Worm (Caenorhabditis elegans) whole organism, L1 larva: Measurements from ENCODE around the gene pbs-1.

Source experiments
- C04F5.9 ChIP-seq: sonication (generic microtip); optimal IDR thresholded peaks from 2 replicates; lab custom pipeline; 2016; ENCODE audit warnings: missing genetic modification characterization, missing compliant biosample characterization
- C34B4.2 ChIP-seq: sonication (generic microtip); optimal IDR thresholded peaks from 2 replicates; lab custom pipeline; 2017; ENCODE audit warnings: mild to moderate bottlenecking, missing genetic modification characterization, missing compliant biosample characterization
- Y116A8C.19 ChIP-seq: sonication (generic microtip); optimal IDR thresholded peaks from 2 replicates; lab custom pipeline; 2016; ENCODE audit warnings: missing compliant biosample characterization, missing genetic modification characterization, borderline replicate concordance
- ama-1 ChIP-seq: fragments of 150-350 bp; optimal IDR thresholded peaks from 2 replicates; lab custom pipeline; 2014
- ceh-88 ChIP-seq: fragments of 200-800 bp; sonication (Bioruptor generic); IDR thresholded peaks from 2 replicates; pipeline ENCODE4 v1.3.6; 2022; ENCODE audit warnings: missing genetic modification characterization, missing compliant biosample characterization
- dpl-1 ChIP-seq, 3 experiments: fragments of 150-350 bp in 2 of 3; sonication (generic microtip) in 1 of 3; optimal IDR thresholded peaks; 2 replicates each; lab custom pipeline; 2014 to 2017; ENCODE audit warnings: missing biosample characterization in 3 of 3, missing genetic modification characterization in 3 of 3, missing genetic modification reagents in 3 of 3
- dsc-1 ChIP-seq: sonication (generic microtip); optimal IDR thresholded peaks from 2 replicates; lab custom pipeline; 2016; ENCODE audit warnings: mild to moderate bottlenecking, missing genetic modification characterization, missing compliant biosample characterization
- efl-1 ChIP-seq, 4 experiments: fragments of 150-350 bp; optimal IDR thresholded peaks in 3 of 4; peaks in 1 of 4; 1 replicate in 1 of 4; 2 replicates in 3 of 4; lab custom pipeline; 2014; ENCODE audit warnings: missing biosample characterization in 2 of 4, missing genetic modification characterization in 2 of 4, missing genetic modification reagents in 2 of 4
- egl-27 ChIP-seq, 2 experiments: fragments of 150-350 bp in 1 of 2; sonication (generic microtip); optimal IDR thresholded peaks; 3 replicates each; lab custom pipeline; 2017 to 2018; ENCODE audit warnings: missing biosample characterization in 2 of 2, missing genetic modification characterization in 2 of 2, missing genetic modification reagents in 2 of 2
- ets-5 ChIP-seq: fragments of 200-800 bp; sonication (Bioruptor generic); IDR thresholded peaks from 2 replicates; pipeline ENCODE4 v1.3.6; 2022; ENCODE audit warnings: missing genetic modification characterization, missing compliant biosample characterization
- fkh-10 ChIP-seq: sonication (generic microtip); optimal IDR thresholded peaks from 2 replicates; lab custom pipeline; 2017; ENCODE audit warnings: missing biosample characterization, missing genetic modification reagents, missing genetic modification characterization
- fkh-4 ChIP-seq: sonication (generic microtip); optimal IDR thresholded peaks from 2 replicates; lab custom pipeline; 2016; ENCODE audit warnings: missing compliant biosample characterization, missing genetic modification characterization, borderline replicate concordance
- fos-1 ChIP-seq: fragments of 150-350 bp; optimal IDR thresholded peaks from 2 replicates; lab custom pipeline; 2014; ENCODE audit warnings: missing biosample characterization, missing genetic modification characterization
- grh-1 ChIP-seq: fragments of 200-800 bp; sonication (Bioruptor generic); IDR thresholded peaks from 2 replicates; pipeline ENCODE4 v1.3.6; 2022; ENCODE audit warnings: missing genetic modification reagents, missing genetic modification characterization, missing compliant biosample characterization
- hpl-2 ChIP-seq: fragments of 150-350 bp; optimal IDR thresholded peaks from 2 replicates; lab custom pipeline; 2014; ENCODE audit warnings: missing biosample characterization, missing genetic modification reagents, missing genetic modification characterization
- jun-1 ChIP-seq: fragments of 150-350 bp; optimal IDR thresholded peaks from 2 replicates; lab custom pipeline; 2014; ENCODE audit warnings: missing biosample characterization, missing genetic modification reagents, missing genetic modification characterization
- lin-15B ChIP-seq: fragments of 150-350 bp; sonication (generic microtip); optimal IDR thresholded peaks from 3 replicates; lab custom pipeline; 2014; ENCODE audit warnings: missing biosample characterization, missing genetic modification characterization
- lin-35 ChIP-seq, 2 experiments: fragments of 150-350 bp; optimal IDR thresholded peaks; 2 replicates each; lab custom pipeline; 2014; ENCODE audit warnings: missing biosample characterization in 2 of 2, missing genetic modification characterization in 2 of 2, missing genetic modification reagents in 2 of 2
- lin-39 ChIP-seq: fragments of 150-350 bp; optimal IDR thresholded peaks from 2 replicates; lab custom pipeline; 2014; ENCODE audit warnings: missing biosample characterization, missing genetic modification reagents, missing genetic modification characterization
- lir-3 ChIP-seq: sonication (generic microtip); optimal IDR thresholded peaks from 2 replicates; lab custom pipeline; 2016; ENCODE audit warnings: mild to moderate bottlenecking, missing genetic modification characterization, moderate library complexity, missing compliant biosample characterization; ENCODE audit not compliant: poor library complexity
- nhr-11 ChIP-seq: fragments of 150-350 bp; optimal IDR thresholded peaks from 2 replicates; lab custom pipeline; 2014; ENCODE audit warnings: missing biosample characterization, missing genetic modification characterization
- nhr-12 ChIP-seq: sonication (generic microtip); optimal IDR thresholded peaks from 2 replicates; lab custom pipeline; 2017; ENCODE audit warnings: missing biosample characterization, missing genetic modification characterization
- nhr-20 ChIP-seq: sonication (generic microtip); optimal IDR thresholded peaks from 2 replicates; lab custom pipeline; 2016; ENCODE audit warnings: mild to moderate bottlenecking, missing genetic modification characterization, missing compliant biosample characterization
- nhr-237 ChIP-seq: fragments of 150-350 bp; optimal IDR thresholded peaks from 2 replicates; lab custom pipeline; 2014; ENCODE audit warnings: missing biosample characterization, missing genetic modification characterization
- nhr-71 ChIP-seq: sonication (generic microtip); optimal IDR thresholded peaks from 2 replicates; lab custom pipeline; 2016; ENCODE audit warnings: mild to moderate bottlenecking, missing genetic modification characterization, moderate library complexity, missing compliant biosample characterization
- nhr-90 ChIP-seq: sonication (generic microtip); optimal IDR thresholded peaks from 2 replicates; lab custom pipeline; 2016; ENCODE audit warnings: mild to moderate bottlenecking, missing genetic modification characterization, missing compliant biosample characterization; ENCODE audit not compliant: poor library complexity
- pag-3 ChIP-seq: sonication (generic microtip); optimal IDR thresholded peaks from 2 replicates; lab custom pipeline; 2017; ENCODE audit warnings: missing genetic modification characterization, mild to moderate bottlenecking, missing compliant biosample characterization, antibody characterized with exemption, borderline replicate concordance; ENCODE audit not compliant: insufficient read depth
- pqm-1 ChIP-seq: sonication (generic microtip); optimal IDR thresholded peaks from 3 replicates; lab custom pipeline; 2017; ENCODE audit warnings: missing biosample characterization, missing genetic modification characterization
- rnt-1 ChIP-seq: sonication (generic microtip); optimal IDR thresholded peaks from 2 replicates; lab custom pipeline; 2016; ENCODE audit warnings: mild to moderate bottlenecking, missing genetic modification characterization, moderate library complexity, missing compliant biosample characterization
- skn-1 ChIP-seq: fragments of 150-350 bp; optimal IDR thresholded peaks from 2 replicates; lab custom pipeline; 2014; ENCODE audit warnings: missing biosample characterization, missing genetic modification characterization
- sup-37 ChIP-seq: fragments of 200-800 bp; sonication (Bioruptor generic); optimal IDR thresholded peaks from 2 replicates; lab custom pipeline; 2018; ENCODE audit warnings: mild to moderate bottlenecking, missing genetic modification characterization, missing compliant biosample characterization
- unc-130 ChIP-seq: fragments of 150-350 bp; optimal IDR thresholded peaks from 2 replicates; lab custom pipeline; 2017; ENCODE audit warnings: missing biosample characterization, missing genetic modification characterization, inconsistent platforms
- unc-30 ChIP-seq: sonication (generic microtip); optimal IDR thresholded peaks from 2 replicates; lab custom pipeline; 2017; ENCODE audit warnings: missing biosample characterization, missing genetic modification characterization
- unc-98 ChIP-seq: fragments of 200-800 bp; sonication (Bioruptor generic); IDR thresholded peaks from 2 replicates; pipeline ENCODE4 v1.3.6; 2022; ENCODE audit warnings: missing genetic modification characterization, missing compliant biosample characterization
- vab-15 ChIP-seq: sonication (generic microtip); optimal IDR thresholded peaks from 2 replicates; lab custom pipeline; 2017; ENCODE audit warnings: missing genotype, mild to moderate bottlenecking, missing genetic modification characterization, missing compliant biosample characterization
- xbp-1 ChIP-seq: sonication (generic microtip); optimal IDR thresholded peaks from 2 replicates; lab custom pipeline; 2016; ENCODE audit warnings: missing genetic modification characterization, missing compliant biosample characterization
- ztf-4 ChIP-seq: fragments of 150-350 bp; optimal IDR thresholded peaks from 2 replicates; lab custom pipeline; 2014; ENCODE audit warnings: missing biosample characterization, missing genetic modification characterization

pbs-1 gene

DNA sequence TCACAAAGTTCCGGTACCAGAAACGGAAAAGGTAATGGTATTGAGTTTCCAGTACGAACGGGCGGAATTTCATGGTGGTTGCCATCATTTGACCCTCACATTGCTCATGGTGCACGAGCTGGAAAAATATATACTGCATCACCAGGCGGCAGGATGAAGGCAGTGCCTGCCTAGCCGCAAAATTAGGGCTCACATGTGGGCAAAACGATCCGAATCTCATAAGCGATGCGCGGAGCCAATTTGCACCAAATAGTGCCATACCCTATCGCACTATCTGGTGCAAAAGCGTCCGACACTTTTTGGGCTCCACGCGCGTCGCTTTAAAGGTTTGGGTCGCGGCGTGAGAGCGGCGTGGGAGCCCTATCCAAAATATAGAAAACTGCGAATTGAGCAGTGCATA is 30.3 kb downstream of the pbs-1 start:
- TF ChIP-seq grh-1 (no peak), dsc-1 (no peak), unc-30 (tag; lab: Kevin White, UChicago) (no peak), fkh-4 (tag; lab: Kevin White, UChicago) (no peak), ceh-88 (no peak), pqm-1 (tag; lab: Kevin White, UChicago) (no peak), hpl-2 (GFP tag; lab: Kevin White, UChicago) (no peak), jun-1 (tag; lab: Kevin White, UChicago) (no peak), C34B4.2 (tag; lab: Kevin White, UChicago) (no peak), nhr-71 (tag; lab: Kevin White, UChicago) (no peak), unc-130 (tag; lab: Kevin White, UChicago) (no peak), pag-3 (tag; lab: Kevin White, UChicago) (no peak), rnt-1 (tag; lab: Kevin White, UChicago) (no peak), nhr-12 (tag; lab: Kevin White, UChicago) (no peak), skn-1 (no peak)

DNA sequence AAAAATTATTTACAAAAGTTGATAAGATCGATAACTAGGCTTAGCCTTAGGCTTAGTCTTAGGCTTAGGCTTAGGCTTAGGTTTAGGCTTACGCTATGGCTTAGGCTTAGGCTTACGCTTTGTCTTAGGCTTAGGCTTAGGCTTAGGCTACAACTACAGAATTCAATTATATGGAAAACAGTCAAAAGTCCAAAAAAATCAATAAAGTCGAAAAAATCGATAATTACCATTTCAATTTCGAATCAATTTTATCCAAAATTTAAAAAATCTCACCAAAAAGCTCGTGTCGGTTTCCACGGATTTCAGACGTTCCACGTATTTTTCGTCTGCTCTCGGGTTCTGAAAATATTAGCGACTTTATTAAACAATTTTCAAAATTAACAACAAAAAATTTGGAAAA is 32.6 kb downstream of the pbs-1 start:
- TF ChIP-seq nhr-237 (tag; lab: Kevin White, UChicago) (no peak), ets-5 (no peak), Y116A8C.19 (no peak), ama-1 (no peak), lin-15B (tag; lab: Kevin White, UChicago) (no peak), dpl-1 (GFP tag; optimal IDR thresholded peaks at IDR 0.05; lab: Kevin White, UChicago) (no peak), nhr-90 (tag; lab: Kevin White, UChicago) (no peak)

DNA sequence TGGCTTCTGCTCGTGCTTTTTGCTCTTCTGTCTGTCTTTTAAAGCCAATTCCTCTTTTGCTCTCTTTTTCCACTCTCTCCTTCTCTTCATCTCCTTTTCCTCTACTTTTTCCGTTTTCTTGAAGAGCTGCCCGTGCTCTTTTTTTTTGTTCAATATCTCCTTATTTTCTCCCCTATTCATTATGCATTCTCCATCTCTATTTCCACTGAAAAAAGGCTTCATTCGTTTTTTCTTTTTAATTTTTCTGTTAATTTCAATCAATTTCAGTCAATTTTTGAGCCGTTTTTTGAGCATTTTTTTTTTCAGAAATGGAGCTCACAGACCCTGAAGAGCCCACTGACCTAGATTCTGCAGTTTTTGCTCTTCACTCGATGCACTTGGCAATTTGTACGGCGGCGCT is 37.1 kb downstream of the pbs-1 start, which contains the start of gene Y41D4B.1:
Gene Y41D4B.1 (plus strand): TSS at position 301 of the 400 bp plus-strand sequence.
- TF ChIP-seq lir-3 (tag; lab: Kevin White, UChicago), result no peak
- TF ChIP-seq unc-98 (GFP tag; lab: Robert Waterston, UW), result no peak
- no peak for TF ChIP-seq hpl-2 (GFP tag; lab: Kevin White, UChicago)
- no peak for TF ChIP-seq sup-37 (GFP tag; lab: Kevin White, UChicago)
- no peak for TF ChIP-seq egl-27 (tag; optimal IDR thresholded peaks at IDR 0.05; lab: Kevin White, UChicago)
- TF ChIP-seq lin-35 (GFP tag; optimal IDR thresholded peaks at IDR 0.05; lab: Kevin White, UChicago), result no peak
- TF ChIP-seq Y116A8C.19, result no peak
- TF ChIP-seq fos-1 (tag; lab: Kevin White, UChicago), result no peak
- TF ChIP-seq nhr-11, result no peak

DNA sequence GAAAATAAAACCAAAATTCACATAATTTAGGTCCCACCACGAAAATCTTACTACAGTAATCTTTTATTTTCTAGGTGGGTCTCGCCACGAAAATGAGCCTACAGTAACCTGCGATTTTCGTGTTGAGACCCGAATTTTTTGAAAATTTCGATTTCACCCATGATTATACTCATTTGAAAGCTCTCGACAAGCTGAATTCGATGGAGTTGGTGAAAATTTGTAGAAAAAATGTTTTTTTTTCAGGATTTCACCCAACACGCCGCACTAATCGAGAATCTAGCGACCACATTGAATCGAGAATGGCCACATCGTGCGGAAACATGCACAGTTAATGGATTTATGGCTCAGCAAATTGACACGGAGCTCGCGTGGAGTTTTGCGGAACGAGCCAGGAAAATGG is 46.7 kb downstream of the pbs-1 start:
- TF ChIP-seq dsc-1 (no peak), ztf-4 (no peak), efl-1 (optimal IDR thresholded peaks at IDR 0.05; lab: Kevin White, UChicago) (no peak), efl-1 (GFP tag; optimal IDR thresholded peaks at IDR 0.05 in 1 of 2; lab: Kevin White, UChicago) (no peak), lin-39 (tag; lab: Kevin White, UChicago) (no peak), nhr-11 (no peak), lin-15B (tag; lab: Kevin White, UChicago) (no peak), xbp-1 (tag; lab: Kevin White, UChicago) (no peak), fkh-10 (GFP tag; lab: Kevin White, UChicago) (no peak), C04F5.9 (tag; lab: Kevin White, UChicago) (no peak), rnt-1 (tag; lab: Kevin White, UChicago) (no peak), vab-15 (tag; lab: Kevin White, UChicago) (no peak), nhr-20 (tag; lab: Kevin White, UChicago) (no peak), Y116A8C.19 (no peak)
